Fruit fly (Drosophila melanogaster): Measurements from ENCODE around the gene bdwf.

The bdwf gene

dm6 chr3R:17053415-17054177 is 10.7 kb upstream of the bdwf start, which contains the start of gene Dad (continued):
- TF ChIP-seq so (GFP tag; IDR thresholded peaks at IDR 0.05) = 0 out of 3 replicates have a peak, but pooled peaks have one; percentile 13
- TF ChIP-seq Gug (GFP tag; IDR thresholded peaks at IDR 0.05) = no peak
- peak; percentile 67 for TF ChIP-seq CG7987 (GFP tag; optimal IDR thresholded peaks at IDR 0.05)
- no peak for TF ChIP-seq CG31388 (GFP tag; optimal IDR thresholded peaks at IDR 0.05)
- TF ChIP-seq danr (GFP tag; IDR thresholded peaks at IDR 0.05) = no peak
- no peak for TF ChIP-seq HLH4C (GFP tag; IDR thresholded peaks at IDR 0.05; ENCODE audit: partially characterized antibody)
- TF ChIP-seq E2f1 (GFP tag; IDR thresholded peaks at IDR 0.05) = no peak
- no peak for TF ChIP-seq Hr39 (optimal IDR thresholded peaks at IDR 0.05)
- TF ChIP-seq CG13894 (tag; optimal IDR thresholded peaks at IDR 0.05) = peak; percentile 10
- no peak for TF ChIP-seq pita (GFP tag; optimal IDR thresholded peaks at IDR 0.05)
- TF ChIP-seq CG10654 (GFP tag; optimal IDR thresholded peaks at IDR 0.05) = no peak
- peak; percentile 14; the same call in 1 of the 2 replicates for TF ChIP-seq CG14014 (GFP tag; IDR thresholded peaks at IDR 0.05)
- no peak for TF ChIP-seq grn (GFP tag; optimal IDR thresholded peaks at IDR 0.05)
- no peak for TF ChIP-seq Rx (GFP tag; IDR thresholded peaks at IDR 0.05)
- no peak for TF ChIP-seq CG8765 (GFP tag; IDR thresholded peaks at IDR 0.05)
- TF ChIP-seq pan (optimal IDR thresholded peaks at IDR 0.05) = no peak
- no peak for TF ChIP-seq pan (GFP tag; optimal IDR thresholded peaks at IDR 0.05 in 1 of 2, IDR thresholded peaks at IDR 0.05 in 1 of 2)
- peak; percentile 53 for TF ChIP-seq Dad (GFP tag; optimal IDR thresholded peaks at IDR 0.05)
- TF ChIP-seq CG8281 (tag; optimal IDR thresholded peaks at IDR 0.05) = peak; percentile 32
- peak; percentile 41 for TF ChIP-seq kni (GFP tag; optimal IDR thresholded peaks at IDR 0.05)
- TF ChIP-seq CG14965 (GFP tag; optimal IDR thresholded peaks at IDR 0.05; ENCODE audit: borderline replicate concordance) = no peak
- no peak for TF ChIP-seq fd3F (GFP tag; optimal IDR thresholded peaks at IDR 0.05)
- TF ChIP-seq jumu (GFP tag; optimal IDR thresholded peaks at IDR 0.05) = no peak
- TF ChIP-seq Mrtf (GFP tag; IDR thresholded peaks at IDR 0.05) = no peak
- no peak for TF ChIP-seq CG2116 (GFP tag; optimal IDR thresholded peaks at IDR 0.05)
- TF ChIP-seq pzg (GFP tag; optimal IDR thresholded peaks at IDR 0.05) = peak; percentile 44
- TF ChIP-seq Eip74EF (GFP tag; optimal IDR thresholded peaks at IDR 0.05) = peak in 1 of 2 experiments; percentile 65
- TF ChIP-seq Blimp-1 (GFP tag; optimal IDR thresholded peaks at IDR 0.05) = no peak
- TF ChIP-seq Taf1 (GFP tag; IDR thresholded peaks at IDR 0.05) = no peak
- TF ChIP-seq CG15601 (tag; optimal IDR thresholded peaks at IDR 0.05) = peak; percentile 40
- no peak for TF ChIP-seq CG12071 (GFP tag; optimal IDR thresholded peaks at IDR 0.05)
- no peak for TF ChIP-seq CG10959 (GFP tag; IDR thresholded peaks at IDR 0.05)
- TF ChIP-seq Adf1 (GFP tag; IDR thresholded peaks at IDR 0.05) = peak; percentile 9; the same call in 1 of the 2 replicates
- no peak for TF ChIP-seq Xrp1 (GFP tag; IDR thresholded peaks at IDR 0.05)
- peak; percentile 17 for TF ChIP-seq Nf-YC (tag; optimal IDR thresholded peaks at IDR 0.05)
- peak; percentile 43 for TF ChIP-seq lab (GFP tag; optimal IDR thresholded peaks at IDR 0.05)
- TF ChIP-seq psq (GFP tag; optimal IDR thresholded peaks at IDR 0.05) = no peak
- TF ChIP-seq oc (tag; optimal IDR thresholded peaks at IDR 0.05) = no peak
- peak; percentile 58 for TF ChIP-seq pros (GFP tag; optimal IDR thresholded peaks at IDR 0.05)
- TF ChIP-seq emc (GFP tag; optimal IDR thresholded peaks at IDR 0.05) = no peak
- no peak for TF ChIP-seq HHEX (GFP tag; optimal IDR thresholded peaks at IDR 0.05)
- TF ChIP-seq CG17328 (GFP tag; IDR thresholded peaks at IDR 0.05) = no peak
- TF ChIP-seq CG12942 (GFP tag; optimal IDR thresholded peaks at IDR 0.05) = no peak
- TF ChIP-seq CG8944 (GFP tag; optimal IDR thresholded peaks at IDR 0.05) = no peak
- peak; percentile 1 for TF ChIP-seq gem (tag; optimal IDR thresholded peaks at IDR 0.05)
- no peak for TF ChIP-seq chn (GFP tag; optimal IDR thresholded peaks at IDR 0.05)
- TF ChIP-seq CTCF (GFP tag; optimal IDR thresholded peaks at IDR 0.05) = no peak
- no peak for TF ChIP-seq CG11695 (GFP tag; IDR thresholded peaks at IDR 0.05)
- TF ChIP-seq CG13424 (tag; optimal IDR thresholded peaks at IDR 0.05) = peak; percentile 2
- TF ChIP-seq lbe (GFP tag; optimal IDR thresholded peaks at IDR 0.05) = peak; percentile 42
- TF ChIP-seq cg (GFP tag; optimal IDR thresholded peaks at IDR 0.05) = no peak
